Worm (Caenorhabditis elegans) whole organism, young adult: ENCODE measurements around the gene R04B3.1.

Experiments used
- ama-1 ChIP-seq, 3 experiments: fragments of 150-350 bp in 1 of 3; sonication (generic microtip) in 2 of 3; optimal IDR thresholded peaks; 2 replicates each; lab custom pipeline; 2014 to 2018; ENCODE audit warnings: missing biosample characterization in 2 of 3, missing genetic modification characterization in 2 of 3, missing genetic modification reagents in 2 of 3
- dpl-1 ChIP-seq: fragments of 150-350 bp; optimal IDR thresholded peaks from 2 replicates; lab custom pipeline; 2014; ENCODE audit warnings: missing biosample characterization, missing genetic modification reagents, missing genetic modification characterization
- hrde-1 ChIP-seq: sonication (generic microtip); optimal IDR thresholded peaks from 2 replicates; lab custom pipeline; 2016; ENCODE audit warnings: missing genetic modification characterization, mild to moderate bottlenecking, missing compliant biosample characterization, moderate library complexity, missing genotype, missing genetic modification reagents, borderline replicate concordance
- let-607 ChIP-seq, 2 experiments: fragments of 200-800 bp in 1 of 2; sonication (Bioruptor generic) in 1 of 2; sonication (generic microtip) in 1 of 2; optimal IDR thresholded peaks; 2 replicates each; lab custom pipeline; 2016 to 2018; ENCODE audit warnings: mild to moderate bottlenecking in 2 of 2, missing compliant biosample characterization in 2 of 2, missing genetic modification characterization in 2 of 2, moderate library complexity in 2 of 2, missing genotype in 1 of 2
- madf-8 ChIP-seq: fragments of 200-800 bp; sonication (Bioruptor generic); conservative IDR thresholded peaks from 2 replicates; pipeline ENCODE4 v1.3.6; 2022; ENCODE audit warnings: missing genetic modification reagents, missing genetic modification characterization, missing compliant biosample characterization
- nfya-2 ChIP-seq: fragments of 200-800 bp; sonication (Bioruptor generic); IDR thresholded peaks from 2 replicates; pipeline ENCODE4 v1.3.6; 2022; ENCODE audit warnings: missing genetic modification reagents, missing genetic modification characterization, missing compliant biosample characterization
- pbrm-1 ChIP-seq: fragments of 200-800 bp; sonication (Bioruptor generic); IDR thresholded peaks from 2 replicates; pipeline ENCODE4 v1.3.6; 2022; ENCODE audit warnings: missing genetic modification reagents, missing genetic modification characterization, missing compliant biosample characterization
- snpc-1.3 ChIP-seq: sonication (generic microtip); optimal IDR thresholded peaks from 2 replicates; lab custom pipeline; 2017; ENCODE audit warnings: missing genetic modification characterization, mild to moderate bottlenecking, missing compliant biosample characterization, antibody characterized with exemption, moderate library complexity, missing genotype, missing genetic modification reagents; ENCODE audit not compliant: insufficient read depth

DNA sequence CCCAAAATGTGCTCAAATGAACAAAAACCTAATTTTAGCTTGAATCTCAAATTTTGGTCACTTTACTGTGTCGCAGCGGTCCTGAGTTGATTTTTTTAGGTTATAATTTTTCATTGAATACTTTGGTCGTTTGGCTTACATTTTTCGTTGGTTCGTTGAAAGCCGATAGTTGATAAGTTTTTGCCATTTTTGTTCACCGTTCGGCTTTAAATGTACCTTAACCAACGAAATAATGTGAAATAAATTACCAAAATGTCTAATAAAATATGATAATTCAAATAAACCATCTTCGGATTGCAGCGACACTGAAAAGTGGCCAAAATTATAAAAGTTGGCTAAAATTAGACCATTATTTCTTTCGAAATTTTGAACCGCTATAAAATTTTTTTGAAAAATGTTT, 40.9 kb downstream of the R04B3.1 start:
- TF ChIP-seq ama-1 (optimal IDR thresholded peaks at IDR 0.05; lab: Kevin White, UChicago) (no peak), ama-1 (GFP tag; optimal IDR thresholded peaks at IDR 0.05; lab: Kevin White, UChicago) (no peak), snpc-1.3 (tag; lab: Kevin White, UChicago) (no peak), hrde-1 (no peak), nfya-2 (GFP tag; lab: Robert Waterston, UW) (no peak), pbrm-1 (GFP tag; lab: Robert Waterston, UW) (no peak), dpl-1 (GFP tag; lab: Kevin White, UChicago) (no peak), madf-8 (GFP tag; lab: Robert Waterston, UW) (no peak), let-607 (tag; optimal IDR thresholded peaks at IDR 0.05; lab: Kevin White, UChicago) (no peak)
